Worm (Caenorhabditis elegans): ENCODE measurements around the gene him-14.

ce11 chrII:7090852-7091251, 21.1 kb upstream of the him-14 start:
- TF ChIP-seq W03F9.2 (tag; optimal IDR thresholded peaks at IDR 0.05), result no peak
- TF ChIP-seq him-1 (tag; optimal IDR thresholded peaks at IDR 0.05), result no peak
- TF ChIP-seq dao-5 (tag; optimal IDR thresholded peaks at IDR 0.05), result no peak
